Worm (Caenorhabditis elegans) whole organism, late embryonic: ENCODE results near the gene dmsr-8.
A peak's percentile ranks its signal among the peaks of the same experiment; 100 is the strongest.

Experiments used
- C08G9.2 ChIP-seq: sonication (generic microtip); optimal IDR thresholded peaks from 2 replicates; lab custom pipeline; 2016; ENCODE audit warnings: mild to moderate bottlenecking, missing genetic modification characterization, moderate library complexity, missing compliant biosample characterization
- K02D7.2 ChIP-seq: sonication (generic microtip); optimal IDR thresholded peaks from 2 replicates; lab custom pipeline; 2017; ENCODE audit warnings: mild to moderate bottlenecking, missing genetic modification characterization, missing compliant biosample characterization
- K09A11.1 ChIP-seq: sonication (generic microtip); optimal IDR thresholded peaks from 2 replicates; lab custom pipeline; 2017; ENCODE audit warnings: antibody characterized with exemption, mild to moderate bottlenecking, missing genetic modification characterization, missing compliant biosample characterization; ENCODE audit not compliant: insufficient read depth
- T23F11.4 ChIP-seq: fragments of 200-800 bp; sonication (Bioruptor generic); optimal IDR thresholded peaks from 2 replicates; lab custom pipeline; 2018; ENCODE audit warnings: mild to moderate bottlenecking, missing genetic modification characterization, missing compliant biosample characterization
- ama-1 ChIP-seq: fragments of 150-350 bp; optimal IDR thresholded peaks from 2 replicates; lab custom pipeline; 2014
- ceh-18 ChIP-seq: sonication (generic microtip); optimal IDR thresholded peaks from 2 replicates; lab custom pipeline; 2016; ENCODE audit warnings: missing genetic modification characterization, missing compliant biosample characterization
- ceh-19 ChIP-seq: fragments of 200-800 bp; sonication (Bioruptor generic); optimal IDR thresholded peaks from 2 replicates; lab custom pipeline; 2018; ENCODE audit warnings: mild to moderate bottlenecking, missing genetic modification characterization, missing compliant biosample characterization
- ceh-2 ChIP-seq: sonication (generic microtip); optimal IDR thresholded peaks from 2 replicates; lab custom pipeline; 2016; ENCODE audit warnings: missing genotype, missing genetic modification characterization, missing compliant biosample characterization
- ceh-24 ChIP-seq: sonication (generic microtip); optimal IDR thresholded peaks from 2 replicates; lab custom pipeline; 2016; ENCODE audit warnings: mild to moderate bottlenecking, missing genetic modification characterization, missing compliant biosample characterization
- ceh-30 ChIP-seq: fragments of 150-350 bp; optimal IDR thresholded peaks from 2 replicates; lab custom pipeline; 2014; ENCODE audit warnings: missing biosample characterization, missing genetic modification characterization
- ceh-34 ChIP-seq: sonication (generic microtip); optimal IDR thresholded peaks from 2 replicates; lab custom pipeline; 2016; ENCODE audit warnings: mild to moderate bottlenecking, missing genetic modification characterization, missing compliant biosample characterization
- ceh-9 ChIP-seq: sonication (generic microtip); optimal IDR thresholded peaks from 2 replicates; lab custom pipeline; 2016; ENCODE audit warnings: mild to moderate bottlenecking, missing genetic modification characterization, inconsistent platforms, missing compliant biosample characterization
- che-1 ChIP-seq: sonication (generic microtip); optimal IDR thresholded peaks from 2 replicates; lab custom pipeline; 2016; ENCODE audit warnings: mild to moderate bottlenecking, missing genetic modification characterization, missing compliant biosample characterization
- elt-2 ChIP-seq: sonication (generic microtip); optimal IDR thresholded peaks from 2 replicates; lab custom pipeline; 2016; ENCODE audit warnings: missing genetic modification reagents, missing genetic modification characterization, missing compliant biosample characterization
- elt-4 ChIP-seq: sonication (generic microtip); optimal IDR thresholded peaks from 2 replicates; lab custom pipeline; 2016; ENCODE audit warnings: missing genetic modification characterization, missing compliant biosample characterization
- ets-4 ChIP-seq: sonication (generic microtip); optimal IDR thresholded peaks from 2 replicates; lab custom pipeline; 2016; ENCODE audit warnings: missing genetic modification characterization, missing compliant biosample characterization
- fkh-6 ChIP-seq: sonication (generic microtip); optimal IDR thresholded peaks from 2 replicates; lab custom pipeline; 2016; ENCODE audit warnings: missing genetic modification characterization, missing compliant biosample characterization
- hlh-13 ChIP-seq: fragments of 200-800 bp; sonication (Bioruptor generic); optimal IDR thresholded peaks from 2 replicates; lab custom pipeline; 2018; ENCODE audit warnings: mild to moderate bottlenecking, missing genetic modification characterization, missing compliant biosample characterization
- hlh-15 ChIP-seq: sonication (generic microtip); optimal IDR thresholded peaks from 2 replicates; lab custom pipeline; 2016; ENCODE audit warnings: missing genetic modification characterization, missing compliant biosample characterization
- hlh-30 ChIP-seq: sonication (generic microtip); optimal IDR thresholded peaks from 2 replicates; lab custom pipeline; 2017; ENCODE audit warnings: antibody characterized with exemption, missing genetic modification characterization, missing compliant biosample characterization; ENCODE audit not compliant: insufficient read depth
- hlh-6 ChIP-seq: sonication (generic microtip); optimal IDR thresholded peaks from 2 replicates; lab custom pipeline; 2016; ENCODE audit warnings: missing genotype, missing genetic modification characterization, missing compliant biosample characterization
- lim-6 ChIP-seq: sonication (generic microtip); optimal IDR thresholded peaks from 2 replicates; lab custom pipeline; 2016; ENCODE audit warnings: missing genetic modification characterization, missing compliant biosample characterization
- lin-11 ChIP-seq: fragments of 200-800 bp; sonication (Bioruptor generic); optimal IDR thresholded peaks from 2 replicates; lab custom pipeline; 2018; ENCODE audit warnings: mild to moderate bottlenecking, missing genetic modification characterization, missing compliant biosample characterization
- mec-3 ChIP-seq: sonication (generic microtip); optimal IDR thresholded peaks from 2 replicates; lab custom pipeline; 2016; ENCODE audit warnings: borderline replicate concordance, missing genetic modification characterization, missing compliant biosample characterization
- nfya-1 ChIP-seq: sonication (generic microtip); optimal IDR thresholded peaks from 2 replicates; lab custom pipeline; 2017; ENCODE audit warnings: missing genetic modification characterization, mild to moderate bottlenecking, missing compliant biosample characterization, antibody characterized with exemption, moderate library complexity
- nhr-232 ChIP-seq: sonication (generic microtip); optimal IDR thresholded peaks from 2 replicates; lab custom pipeline; 2016; ENCODE audit warnings: missing genetic modification characterization, missing compliant biosample characterization
- npax-4 ChIP-seq: sonication (generic microtip); optimal IDR thresholded peaks from 2 replicates; lab custom pipeline; 2016; ENCODE audit warnings: missing genetic modification characterization, missing compliant biosample characterization
- odd-2 ChIP-seq: sonication (generic microtip); optimal IDR thresholded peaks from 2 replicates; lab custom pipeline; 2017; ENCODE audit warnings: antibody characterized with exemption, mild to moderate bottlenecking, missing genetic modification characterization, missing compliant biosample characterization
- pag-3 ChIP-seq: sonication (generic microtip); optimal IDR thresholded peaks from 2 replicates; lab custom pipeline; 2016; ENCODE audit warnings: missing compliant biosample characterization, missing genetic modification characterization, borderline replicate concordance
- pax-1 ChIP-seq: fragments of 150-350 bp; optimal IDR thresholded peaks from 2 replicates; lab custom pipeline; 2014; ENCODE audit warnings: missing biosample characterization, missing genetic modification characterization
- pha-4 ChIP-seq: fragments of 150-350 bp; optimal IDR thresholded peaks from 2 replicates; lab custom pipeline; 2018; ENCODE audit warnings: missing biosample characterization, missing genetic modification reagents, missing genetic modification characterization
- pros-1 ChIP-seq: fragments of 150-350 bp; optimal IDR thresholded peaks from 2 replicates; lab custom pipeline; 2014; ENCODE audit warnings: missing biosample characterization, missing genetic modification reagents, missing genetic modification characterization
- ref-2 ChIP-seq: sonication (generic microtip); optimal IDR thresholded peaks from 2 replicates; lab custom pipeline; 2016; ENCODE audit warnings: missing genetic modification characterization, missing compliant biosample characterization
- rnt-1 ChIP-seq: sonication (generic microtip); optimal IDR thresholded peaks from 2 replicates; lab custom pipeline; 2016; ENCODE audit warnings: missing genetic modification characterization, missing compliant biosample characterization
- sdc-2 ChIP-seq: sonication (generic microtip); optimal IDR thresholded peaks from 2 replicates; lab custom pipeline; 2016; ENCODE audit warnings: missing genotype, missing genetic modification characterization, missing compliant biosample characterization
- sox-4 ChIP-seq: sonication (generic microtip); optimal IDR thresholded peaks from 2 replicates; lab custom pipeline; 2017; ENCODE audit warnings: mild to moderate bottlenecking, missing genetic modification characterization, inconsistent platforms, missing compliant biosample characterization
- syd-9 ChIP-seq: sonication (generic microtip); optimal IDR thresholded peaks from 2 replicates; lab custom pipeline; 2016; ENCODE audit warnings: mild to moderate bottlenecking, missing genetic modification characterization, moderate library complexity, missing compliant biosample characterization
- tbx-2 ChIP-seq: sonication (generic microtip); optimal IDR thresholded peaks from 2 replicates; lab custom pipeline; 2016; ENCODE audit warnings: missing genetic modification characterization, missing compliant biosample characterization
- ttx-3 ChIP-seq: sonication (generic microtip); optimal IDR thresholded peaks from 2 replicates; lab custom pipeline; 2016; ENCODE audit warnings: missing genetic modification reagents, missing genetic modification characterization, missing compliant biosample characterization
- unc-86 ChIP-seq: sonication (generic microtip); optimal IDR thresholded peaks from 2 replicates; lab custom pipeline; 2016; ENCODE audit warnings: missing genetic modification characterization, missing compliant biosample characterization
- zip-5 ChIP-seq: sonication (generic microtip); optimal IDR thresholded peaks from 2 replicates; lab custom pipeline; 2016; ENCODE audit warnings: missing genetic modification characterization, missing compliant biosample characterization
- ztf-16 ChIP-seq: sonication (generic microtip); optimal IDR thresholded peaks from 2 replicates; lab custom pipeline; 2017; ENCODE audit warnings: missing genetic modification characterization, missing compliant biosample characterization

dmsr-8 gene

ce11 chrV:10478097-10478828, 35.9 kb downstream of the dmsr-8 start, which contains the start of the genes crp-1 and Y32F6B.9:
TSS of gene crp-1 (plus strand) at chrV:10478564.
TSS of gene Y32F6B.9 (plus strand) at chrV:10478699.
- peak; percentile 22 for TF ChIP-seq mec-3 (tag; lab: Kevin White, UChicago)
- no peak for TF ChIP-seq che-1 (tag; lab: Kevin White, UChicago)
- peak; percentile 39 for TF ChIP-seq ceh-34 (tag; lab: Kevin White, UChicago)
- peak; percentile 15 for TF ChIP-seq sox-4 (tag; lab: Kevin White, UChicago)
- peak; percentile 37 for TF ChIP-seq ceh-2 (tag; lab: Kevin White, UChicago)
- no peak for TF ChIP-seq ceh-30 (tag; lab: Kevin White, UChicago)

- TF ChIP-seq sdc-2 (tag; lab: Kevin White, UChicago) (no peak), pax-1 (tag; lab: Kevin White, UChicago) (no peak), pros-1 (tag; lab: Kevin White, UChicago) (no peak), ets-4 (tag; lab: Kevin White, UChicago) (no peak), fkh-6 (no peak), ztf-16 (tag; lab: Kevin White, UChicago) (no peak), nhr-232 (tag; lab: Kevin White, UChicago) (no peak), elt-2 (tag; lab: Kevin White, UChicago) (no peak)
Observed at ce11 chrV:10476864-10477443, 37.2 kb downstream of the dmsr-8 start.

- no peak for TF ChIP-seq odd-2 (tag; lab: Kevin White, UChicago)
- no peak for TF ChIP-seq ama-1 (lab: Kevin White, UChicago)
- no peak for TF ChIP-seq sdc-2 (tag; lab: Kevin White, UChicago)
- no peak for TF ChIP-seq C08G9.2 (tag; lab: Kevin White, UChicago)
- TF ChIP-seq hlh-13 (GFP tag; lab: Kevin White, UChicago), result no peak
- TF ChIP-seq ets-4 (tag; lab: Kevin White, UChicago), result no peak
- TF ChIP-seq hlh-6, result no peak
- TF ChIP-seq hlh-15 (tag; lab: Kevin White, UChicago), result no peak
- TF ChIP-seq ceh-34 (tag; lab: Kevin White, UChicago), result no peak
- TF ChIP-seq ceh-18 (tag; lab: Kevin White, UChicago), result no peak
- no peak for TF ChIP-seq npax-4 (tag; lab: Kevin White, UChicago)
- no peak for TF ChIP-seq pag-3 (tag; lab: Kevin White, UChicago)
- no peak for TF ChIP-seq ref-2 (tag; lab: Kevin White, UChicago)
- TF ChIP-seq hlh-30 (tag; lab: Kevin White, UChicago), result no peak
- TF ChIP-seq syd-9, result no peak
- TF ChIP-seq T23F11.4, result no peak
- no peak for TF ChIP-seq lim-6 (tag; lab: Kevin White, UChicago)
- TF ChIP-seq ceh-9 (tag; lab: Kevin White, UChicago), result no peak
Observed at ce11 chrV:10475421-10475820, 38.8 kb downstream of the dmsr-8 start.

- TF ChIP-seq zip-5 (tag; lab: Kevin White, UChicago), result no peak
- TF ChIP-seq tbx-2 (tag; lab: Kevin White, UChicago), result no peak
- no peak for TF ChIP-seq ama-1 (lab: Kevin White, UChicago)
- no peak for TF ChIP-seq nfya-1 (tag; lab: Kevin White, UChicago)
- TF ChIP-seq ets-4 (tag; lab: Kevin White, UChicago), result no peak
- no peak for TF ChIP-seq ceh-24
- TF ChIP-seq hlh-13 (GFP tag; lab: Kevin White, UChicago), result no peak
- TF ChIP-seq T23F11.4, result no peak
- TF ChIP-seq ttx-3 (tag; lab: Kevin White, UChicago), result no peak
- TF ChIP-seq unc-86 (tag; lab: Kevin White, UChicago), result no peak
- TF ChIP-seq pax-1 (tag; lab: Kevin White, UChicago), result no peak
- no peak for TF ChIP-seq pha-4
- no peak for TF ChIP-seq K02D7.2 (tag; lab: Kevin White, UChicago)
- no peak for TF ChIP-seq elt-4 (tag; lab: Kevin White, UChicago)
- TF ChIP-seq K09A11.1 (tag; lab: Kevin White, UChicago), result no peak
- no peak for TF ChIP-seq ceh-19 (GFP tag; lab: Kevin White, UChicago)
- no peak for TF ChIP-seq pros-1 (tag; lab: Kevin White, UChicago)
- TF ChIP-seq lin-11, result no peak
- no peak for TF ChIP-seq sox-4 (tag; lab: Kevin White, UChicago)
- no peak for TF ChIP-seq rnt-1 (tag; lab: Kevin White, UChicago)
- TF ChIP-seq, all 69 proteins: peak for 0
Observed at ce11 chrV:10474040-10474439, 40.1 kb downstream of the dmsr-8 start.
